Fruit fly (Drosophila melanogaster) whole organism, prepupa: ENCODE measurements around the gene Es2.

ENCODE experiments used
- CG10669 ChIP-seq: fragments of 200-800 bp; sonication (Bioruptor generic); optimal IDR thresholded peaks from 3 replicates; lab custom pipeline; 2018; ENCODE audit warnings: missing biosample characterization, mild to moderate bottlenecking, missing genetic modification characterization, moderate library complexity
- CG11762 ChIP-seq: fragments of 200-800 bp; sonication (Bioruptor generic); optimal IDR thresholded peaks from 3 replicates; lab custom pipeline; 2016; ENCODE audit warnings: missing biosample characterization, missing genetic modification characterization; ENCODE audit not compliant: insufficient read depth
- CG1621 ChIP-seq: fragments of 200-800 bp; sonication (Bioruptor generic); optimal IDR thresholded peaks from 3 replicates; lab custom pipeline; 2018; ENCODE audit warnings: missing biosample characterization, mild to moderate bottlenecking, missing genetic modification characterization
- CG16779 ChIP-seq: fragments of 200-800 bp; sonication (Bioruptor generic); optimal IDR thresholded peaks from 3 replicates; lab custom pipeline; 2017; ENCODE audit warnings: missing biosample characterization, mild to moderate bottlenecking, missing genetic modification characterization
- CG3032 ChIP-seq: fragments of 200-800 bp; optimal IDR thresholded peaks from 2 replicates; lab custom pipeline; 2019; ENCODE audit warnings: missing biosample characterization, mild to moderate bottlenecking, missing genetic modification characterization, moderate library complexity
- CG31627 ChIP-seq: fragments of 200-800 bp; sonication (Bioruptor generic); optimal IDR thresholded peaks from 3 replicates; lab custom pipeline; 2016; ENCODE audit warnings: missing biosample characterization, missing genetic modification characterization
- CG32006 ChIP-seq: fragments of 200-800 bp; sonication (Bioruptor generic); optimal IDR thresholded peaks from 3 replicates; lab custom pipeline; 2017; ENCODE audit warnings: missing biosample characterization, mild to moderate bottlenecking, missing genetic modification characterization
- CG34406 ChIP-seq: fragments of 200-800 bp; sonication (Bioruptor generic); optimal IDR thresholded peaks from 3 replicates; lab custom pipeline; 2016; ENCODE audit warnings: missing biosample characterization, missing genetic modification characterization
- CG4318 ChIP-seq: fragments of 200-800 bp; sonication (Bioruptor generic); optimal IDR thresholded peaks from 3 replicates; lab custom pipeline; 2017; ENCODE audit warnings: missing biosample characterization, mild to moderate bottlenecking, missing genetic modification characterization
- CG6163 ChIP-seq: fragments of 200-800 bp; sonication (Bioruptor generic); IDR thresholded peaks from 3 replicates; pipeline ENCODE4 v1.3.6; 2022; ENCODE audit warnings: missing biosample characterization, missing genetic modification characterization
- CG6792 ChIP-seq: fragments of 200-800 bp; sonication (Bioruptor generic); optimal IDR thresholded peaks from 3 replicates; lab custom pipeline; 2016; ENCODE audit warnings: missing biosample characterization, missing genetic modification characterization
- CG7368 ChIP-seq: fragments of 200-800 bp; sonication (Bioruptor generic); optimal IDR thresholded peaks from 3 replicates; lab custom pipeline; 2016; ENCODE audit warnings: missing biosample characterization, missing genetic modification characterization
- CG8119 ChIP-seq: fragments of 200-800 bp; sonication (Bioruptor generic); IDR thresholded peaks from 3 replicates; pipeline ENCODE4 v1.3.6; 2022; ENCODE audit warnings: missing biosample characterization, missing genetic modification characterization
- CG8632 ChIP-seq: fragments of 200-800 bp; sonication (Bioruptor generic); optimal IDR thresholded peaks from 3 replicates; lab custom pipeline; 2016; ENCODE audit warnings: missing biosample characterization, missing genetic modification characterization
- CG9139 ChIP-seq: fragments of 200-800 bp; sonication (Bioruptor generic); optimal IDR thresholded peaks from 3 replicates; lab custom pipeline; 2017; ENCODE audit warnings: missing biosample characterization, mild to moderate bottlenecking, missing genetic modification characterization
- Eip75B ChIP-seq: fragments of 200-800 bp; sonication (Bioruptor generic); optimal IDR thresholded peaks from 3 replicates; lab custom pipeline; 2016; ENCODE audit warnings: missing biosample characterization, missing genetic modification characterization
- Eip78C ChIP-seq: fragments of 200-800 bp; sonication (Bioruptor generic); peaks from one replicate; lab custom pipeline; 2016; ENCODE audit warnings: missing biosample characterization, missing genetic modification characterization
- Ets21C ChIP-seq: fragments of 200-800 bp; sonication (Bioruptor generic); optimal IDR thresholded peaks from 3 replicates; lab custom pipeline; 2016; ENCODE audit warnings: missing biosample characterization, missing genetic modification characterization
- Ets96B ChIP-seq: fragments of 200-800 bp; optimal IDR thresholded peaks from 2 replicates; lab custom pipeline; 2019; ENCODE audit warnings: missing biosample characterization, mild to moderate bottlenecking, missing genetic modification characterization, moderate library complexity
- Gug ChIP-seq: fragments of 200-800 bp; sonication (Bioruptor generic); IDR thresholded peaks from 2 replicates; pipeline ENCODE4 v1.3.6; 2022; ENCODE audit warnings: missing biosample characterization, missing genetic modification characterization
- Hr38 ChIP-seq: sonication (Bioruptor generic); optimal IDR thresholded peaks from 2 replicates; lab custom pipeline; 2016; ENCODE audit warnings: missing biosample characterization, missing genetic modification characterization
- Hr39 ChIP-seq: fragments of 200-800 bp; sonication (Bioruptor generic); optimal IDR thresholded peaks from 2 replicates; lab custom pipeline; 2016; ENCODE audit warnings: missing biosample characterization, missing genetic modification characterization
- Met ChIP-seq: fragments of 200-800 bp; sonication (Bioruptor generic); optimal IDR thresholded peaks from 3 replicates; lab custom pipeline; 2016; ENCODE audit warnings: missing biosample characterization, missing genetic modification characterization
- OdsH ChIP-seq: fragments of 200-800 bp; sonication (Bioruptor generic); optimal IDR thresholded peaks from 3 replicates; lab custom pipeline; 2016; ENCODE audit warnings: missing biosample characterization, missing genetic modification characterization
- Smox ChIP-seq: fragments of 200-800 bp; sonication (Bioruptor generic); optimal IDR thresholded peaks from 3 replicates; lab custom pipeline; 2016; ENCODE audit warnings: missing biosample characterization, missing genetic modification characterization
- Sox14 ChIP-seq: fragments of 200-800 bp; sonication (Bioruptor generic); optimal IDR thresholded peaks from 3 replicates; lab custom pipeline; 2016; ENCODE audit warnings: missing biosample characterization, missing genetic modification characterization
- achi ChIP-seq: fragments of 200-800 bp; sonication (Bioruptor generic); optimal IDR thresholded peaks from 3 replicates; lab custom pipeline; 2016; ENCODE audit warnings: missing biosample characterization, missing genetic modification characterization
- cyc ChIP-seq: fragments of 200-800 bp; sonication (Bioruptor generic); optimal IDR thresholded peaks from 3 replicates; lab custom pipeline; 2016; ENCODE audit warnings: missing biosample characterization, missing genetic modification characterization
- esn ChIP-seq: fragments of 200-800 bp; sonication (Bioruptor generic); optimal IDR thresholded peaks from 2 replicates; lab custom pipeline; 2016; ENCODE audit warnings: missing biosample characterization, mild to moderate bottlenecking, missing genetic modification characterization, moderate library complexity
- fd59A ChIP-seq: fragments of 200-800 bp; sonication (Bioruptor generic); optimal IDR thresholded peaks from 2 replicates; lab custom pipeline; 2017; ENCODE audit warnings: missing biosample characterization, mild to moderate bottlenecking, missing genetic modification characterization, missing genetic modification reagents
- net ChIP-seq: fragments of 200-800 bp; sonication (Bioruptor generic); optimal IDR thresholded peaks from 3 replicates; lab custom pipeline; 2016; ENCODE audit warnings: missing biosample characterization, missing genetic modification characterization
- salr ChIP-seq, 2 experiments: fragments of 200-800 bp; sonication (Bioruptor generic); optimal IDR thresholded peaks; 3 replicates each; lab custom pipeline; 2016 to 2018; ENCODE audit warnings: missing biosample characterization in 2 of 2, missing genetic modification characterization in 2 of 2, mild to moderate bottlenecking in 1 of 2
- ss ChIP-seq, 2 experiments: fragments of 200-800 bp; sonication (Bioruptor generic); optimal IDR thresholded peaks; 2 replicates in 1 of 2; 3 replicates in 1 of 2; lab custom pipeline; 2017 to 2018; ENCODE audit warnings: mild to moderate bottlenecking in 2 of 2, missing biosample characterization in 2 of 2, missing genetic modification characterization in 2 of 2, moderate library complexity in 1 of 2
- svp ChIP-seq: fragments of 200-800 bp; sonication (Bioruptor generic); peaks from one replicate; lab custom pipeline; 2016; ENCODE audit warnings: missing biosample characterization, missing genetic modification characterization
- topi ChIP-seq: fragments of 200-800 bp; sonication (Bioruptor generic); optimal IDR thresholded peaks from 3 replicates; lab custom pipeline; 2016; ENCODE audit warnings: missing biosample characterization, missing genetic modification characterization

Es2 gene

dm6 chrX:8475657-8476056, 14.4 kb downstream of the Es2 start:
- no peak for TF ChIP-seq CG6163 (GFP tag; lab: Robert Waterston, UW)

dm6 chrX:8476817-8477216, 15.5 kb downstream of the Es2 start, which contains the start of gene Cp7Fc:
TSS of gene Cp7Fc (plus strand) at chrX:8477117.
- no peak for TF ChIP-seq achi (GFP tag; lab: Kevin White, UChicago)
- no peak for TF ChIP-seq Ets21C (GFP tag; lab: Kevin White, UChicago)
- TF ChIP-seq ss (GFP tag; optimal IDR thresholded peaks at IDR 0.05; lab: Kevin White, UChicago), result no peak
- TF ChIP-seq topi (GFP tag; lab: Kevin White, UChicago), result no peak
- TF ChIP-seq net, result no peak
- TF ChIP-seq CG6163 (GFP tag; lab: Robert Waterston, UW), result no peak
- no peak for TF ChIP-seq CG3032 (tag; lab: Kevin White, UChicago)
- no peak for TF ChIP-seq esn (GFP tag; lab: Kevin White, UChicago)

DNA sequence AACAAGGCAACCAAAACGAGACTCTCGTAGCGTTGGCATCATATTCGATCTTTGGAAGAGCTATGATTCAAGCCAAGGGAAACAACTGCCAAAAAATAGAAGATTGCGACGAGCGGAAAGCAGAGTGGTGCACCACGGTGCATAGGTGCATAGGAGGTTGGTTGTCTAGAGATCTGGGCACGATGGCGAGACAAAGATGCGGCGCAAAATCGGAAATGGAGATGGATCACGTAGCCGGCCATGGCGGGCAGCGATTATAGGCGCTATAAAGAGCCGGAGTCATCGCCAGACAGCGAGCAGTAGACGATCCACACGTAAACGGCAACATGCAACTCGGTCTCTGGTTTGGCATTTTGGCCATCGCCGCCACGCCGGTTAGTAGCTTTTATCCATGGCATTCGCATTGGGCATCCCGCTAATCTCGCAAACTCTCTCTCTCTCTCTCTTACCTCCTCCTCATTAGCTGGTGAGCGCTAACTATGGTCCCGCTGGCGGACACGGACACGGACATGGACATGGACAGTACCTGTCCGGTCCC, 17.8 kb downstream of the Es2 start, which contains the start of gene Cp36:
Gene Cp36 (plus strand): TSS at position 289 of the 538 bp plus-strand sequence.
- TF ChIP-seq CG11762 (GFP tag; lab: Kevin White, UChicago), result no peak
- TF ChIP-seq CG8632 (GFP tag; lab: Kevin White, UChicago), result no peak
- TF ChIP-seq CG16779 (tag; lab: Kevin White, UChicago), result no peak
- no peak for TF ChIP-seq CG7368 (GFP tag; lab: Kevin White, UChicago)
- TF ChIP-seq CG9139 (GFP tag; lab: Kevin White, UChicago), result no peak
- TF ChIP-seq CG6163 (GFP tag; lab: Robert Waterston, UW), result no peak
- no peak for TF ChIP-seq CG10669 (GFP tag; lab: Kevin White, UChicago)
- TF ChIP-seq Hr38 (GFP tag; lab: Kevin White, UChicago), result no peak
- TF ChIP-seq Hr39 (GFP tag; lab: Kevin White, UChicago), result no peak
- no peak for TF ChIP-seq Eip78C
- no peak for TF ChIP-seq Met
- TF ChIP-seq Eip75B (GFP tag; lab: Kevin White, UChicago), result no peak
- TF ChIP-seq ss (GFP tag; optimal IDR thresholded peaks at IDR 0.05; lab: Kevin White, UChicago), result no peak
- TF ChIP-seq cyc (GFP tag; lab: Kevin White, UChicago), result no peak
- TF ChIP-seq CG6792 (GFP tag; lab: Kevin White, UChicago), result no peak
- TF ChIP-seq fd59A (GFP tag; lab: Kevin White, UChicago), result no peak
- TF ChIP-seq CG34406, result no peak
- no peak for TF ChIP-seq Gug
- no peak for TF ChIP-seq CG31627 (GFP tag; lab: Kevin White, UChicago)

DNA sequence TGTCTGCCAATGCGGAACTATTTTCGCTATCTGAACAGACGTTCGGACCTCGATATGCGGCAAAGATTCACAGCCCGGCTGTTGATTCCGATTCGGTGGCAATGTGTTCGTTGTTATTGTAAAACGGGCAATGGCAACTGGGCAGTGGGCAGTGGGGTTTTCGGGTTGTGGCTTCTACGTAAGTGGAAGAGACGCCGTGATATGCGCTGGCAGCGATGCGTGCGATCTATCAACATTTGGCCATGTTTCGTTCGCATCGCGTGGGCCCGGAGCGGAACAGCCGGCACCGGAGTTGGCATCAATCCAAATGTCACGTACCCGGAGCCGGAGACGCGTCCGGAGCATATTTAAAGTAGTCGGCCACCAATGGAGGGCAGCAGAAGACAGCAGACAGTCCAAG, 20.2 kb downstream of the Es2 start, which contains the start of gene Cp38:
Gene Cp38 (plus strand): TSS at position 376 of the 400 bp plus-strand sequence.
- TF ChIP-seq Eip75B (GFP tag; lab: Kevin White, UChicago) (no peak), topi (GFP tag; lab: Kevin White, UChicago) (no peak), CG8119 (GFP tag; lab: Robert Waterston, UW) (no peak), CG7368 (GFP tag; lab: Kevin White, UChicago) (no peak), CG32006 (GFP tag; lab: Kevin White, UChicago) (no peak), Smox (GFP tag; lab: Kevin White, UChicago) (no peak), Sox14 (GFP tag; lab: Kevin White, UChicago) (no peak)

DNA sequence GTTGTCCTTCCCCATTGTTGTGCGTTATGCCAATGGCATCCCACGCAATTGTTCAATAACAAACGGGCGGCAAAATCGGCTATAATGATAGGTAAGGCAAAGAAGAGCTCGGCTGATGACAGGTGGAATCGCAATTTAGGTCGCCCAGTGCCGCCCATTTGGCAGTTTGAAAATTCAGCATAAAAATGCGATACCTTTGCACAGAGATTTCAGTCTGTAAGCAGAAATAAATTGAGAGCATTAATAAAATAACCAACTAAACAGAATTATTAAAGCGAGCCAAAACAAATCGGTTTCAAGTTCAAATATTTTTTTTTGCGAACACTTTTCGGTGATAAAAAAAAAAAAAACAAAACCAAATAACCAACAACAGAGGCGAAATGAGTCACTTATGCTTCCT, 22.4 kb downstream of the Es2 start, which contains the start of gene CG33223:
Gene CG33223 (minus strand): TSS at position 215 of the 400 bp plus-strand sequence.
- TF ChIP-seq CG1621 (tag; lab: Kevin White, UChicago), result no peak
- TF ChIP-seq CG4318 (GFP tag; lab: Kevin White, UChicago), result no peak
- TF ChIP-seq Gug, result no peak
- no peak for TF ChIP-seq svp (GFP tag; lab: Kevin White, UChicago)
- no peak for TF ChIP-seq Eip75B (GFP tag; lab: Kevin White, UChicago)
- no peak for TF ChIP-seq OdsH (GFP tag; lab: Kevin White, UChicago)
- TF ChIP-seq Ets96B (tag; lab: Kevin White, UChicago), result no peak
- no peak for TF ChIP-seq CG9139 (GFP tag; lab: Kevin White, UChicago)
- TF ChIP-seq Eip78C, result no peak
- no peak for TF ChIP-seq CG8632 (GFP tag; lab: Kevin White, UChicago)
- no peak for TF ChIP-seq salr (GFP tag; optimal IDR thresholded peaks at IDR 0.05; lab: Kevin White, UChicago)
